Worm (Caenorhabditis elegans): Measurements from ENCODE around the gene gly-10.

DNA sequence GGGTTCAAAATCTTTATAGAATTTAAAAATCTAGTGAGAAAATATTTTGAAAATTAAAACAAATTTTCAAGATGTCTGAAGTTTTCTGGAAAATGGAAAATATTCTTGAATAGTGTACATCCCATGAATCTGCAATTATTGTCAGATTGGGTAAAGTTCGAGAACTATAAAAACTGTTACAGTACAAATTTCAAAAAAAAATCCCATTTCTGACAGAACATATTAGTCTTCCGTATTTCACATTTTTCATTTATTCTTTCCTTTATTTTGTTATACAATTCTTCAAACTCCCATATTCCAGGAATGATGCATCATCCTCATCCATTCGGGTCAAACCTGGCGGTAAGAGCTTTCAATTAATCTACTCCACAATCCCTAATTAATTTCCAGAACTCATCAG lies 28.9 kb upstream of the gly-10 start, which contains the start of gene sorb-1:
- TF ChIP-seq ztf-11 (tag; optimal IDR thresholded peaks at IDR 0.05) (no peak), pha-4 (tag; optimal IDR thresholded peaks at IDR 0.05) (no peak), snpc-4 (tag; optimal IDR thresholded peaks at IDR 0.05) (no peak), lsy-2 (tag; optimal IDR thresholded peaks at IDR 0.05) (no peak), nhr-237 (tag; optimal IDR thresholded peaks at IDR 0.05) (no peak), nhr-12 (tag; optimal IDR thresholded peaks at IDR 0.05) (no peak), ces-1 (GFP tag; optimal IDR thresholded peaks at IDR 0.05) (no peak), nhr-2 (tag; optimal IDR thresholded peaks at IDR 0.05) (no peak), lin-13 (tag; optimal IDR thresholded peaks at IDR 0.05) (no peak), bed-3 (GFP tag; optimal IDR thresholded peaks at IDR 0.05) (no peak), unc-62 (GFP tag; optimal IDR thresholded peaks at IDR 0.05) (no peak), sem-2 (GFP tag; optimal IDR thresholded peaks at IDR 0.05) (no peak), sptf-1 (tag; optimal IDR thresholded peaks at IDR 0.05) (no peak)
